Worm (Caenorhabditis elegans) whole organism, young adult: ENCODE data around the gene F25E5.8.
A peak's percentile ranks its signal among the peaks of the same experiment; 100 is the strongest.

Experiments used
- B0019.2 ChIP-seq: fragments of 200-800 bp; sonication (Bioruptor generic); conservative IDR thresholded peaks from 2 replicates; pipeline ENCODE4 v1.3.6; 2022; ENCODE audit warnings: missing genetic modification reagents, missing genetic modification characterization, missing compliant biosample characterization
- B0035.1 ChIP-seq: sonication (generic microtip); optimal IDR thresholded peaks from 2 replicates; lab custom pipeline; 2016; ENCODE audit warnings: missing genetic modification characterization, mild to moderate bottlenecking, missing compliant biosample characterization, missing genotype, missing genetic modification reagents
- F23B12.7 ChIP-seq: sonication (generic microtip); optimal IDR thresholded peaks from 2 replicates; lab custom pipeline; 2017; ENCODE audit warnings: missing genetic modification characterization, mild to moderate bottlenecking, missing compliant biosample characterization, antibody characterized with exemption, moderate library complexity; ENCODE audit not compliant: insufficient read depth
- F49E8.2 ChIP-seq: sonication (generic microtip); optimal IDR thresholded peaks from 3 replicates; lab custom pipeline; 2017; ENCODE audit warnings: missing genetic modification characterization, mild to moderate bottlenecking, missing compliant biosample characterization, antibody characterized with exemption, moderate library complexity; ENCODE audit not compliant: insufficient read depth
- F52B5.7 ChIP-seq: sonication (generic microtip); optimal IDR thresholded peaks from 2 replicates; lab custom pipeline; 2016; ENCODE audit warnings: mild to moderate bottlenecking, missing genetic modification characterization, missing compliant biosample characterization
- K12H6.12 ChIP-seq: fragments of 200-800 bp; sonication (Bioruptor generic); optimal IDR thresholded peaks from 2 replicates; lab custom pipeline; 2018; ENCODE audit warnings: mild to moderate bottlenecking, missing genetic modification characterization, missing compliant biosample characterization
- Y56A3A.18 ChIP-seq: fragments of 200-800 bp; sonication (Bioruptor generic); IDR thresholded peaks from 2 replicates; pipeline ENCODE4 v1.3.6; 2022; ENCODE audit warnings: missing genetic modification reagents, missing genetic modification characterization, missing compliant biosample characterization
- ama-1 ChIP-seq, 3 experiments: fragments of 150-350 bp in 1 of 3; sonication (generic microtip) in 2 of 3; optimal IDR thresholded peaks; 2 replicates each; lab custom pipeline; 2014 to 2018; ENCODE audit warnings: missing biosample characterization in 2 of 3, missing genetic modification characterization in 2 of 3, missing genetic modification reagents in 2 of 3
- bed-2 ChIP-seq: fragments of 200-800 bp; sonication (Bioruptor generic); IDR thresholded peaks from 2 replicates; pipeline ENCODE4 v1.3.6; 2022; ENCODE audit warnings: missing genetic modification reagents, missing genetic modification characterization, missing compliant biosample characterization
- ccch-3 ChIP-seq: fragments of 200-800 bp; sonication (Bioruptor generic); optimal IDR thresholded peaks from 2 replicates; lab custom pipeline; 2018; ENCODE audit warnings: mild to moderate bottlenecking, missing genetic modification characterization, missing compliant biosample characterization
- ceh-27 ChIP-seq: fragments of 200-800 bp; sonication (Bioruptor generic); optimal IDR thresholded peaks from 2 replicates; lab custom pipeline; 2018; ENCODE audit warnings: mild to moderate bottlenecking, missing genetic modification characterization, moderate library complexity, missing compliant biosample characterization
- ceh-40 ChIP-seq: fragments of 200-800 bp; sonication (Bioruptor generic); IDR thresholded peaks from 2 replicates; pipeline ENCODE4 v1.3.6; 2022; ENCODE audit warnings: missing genetic modification characterization, missing compliant biosample characterization
- ceh-91 ChIP-seq: fragments of 200-800 bp; sonication (Bioruptor generic); IDR thresholded peaks from 2 replicates; pipeline ENCODE4 v1.3.6; 2022; ENCODE audit warnings: missing genetic modification reagents, missing genetic modification characterization, missing compliant biosample characterization
- egl-44 ChIP-seq: fragments of 200-800 bp; sonication (Bioruptor generic); IDR thresholded peaks from 2 replicates; pipeline ENCODE4 v1.3.6; 2022; ENCODE audit warnings: missing genetic modification reagents, missing genetic modification characterization, missing compliant biosample characterization
- egrh-3 ChIP-seq: fragments of 200-800 bp; sonication (Bioruptor generic); IDR thresholded peaks from 2 replicates; pipeline ENCODE4 v1.3.6; 2022; ENCODE audit warnings: missing genetic modification reagents, missing genetic modification characterization, missing compliant biosample characterization
- ets-4 ChIP-seq: fragments of 200-800 bp; sonication (Bioruptor generic); optimal IDR thresholded peaks from 2 replicates; lab custom pipeline; 2018; ENCODE audit warnings: mild to moderate bottlenecking, missing genetic modification characterization, missing compliant biosample characterization
- gei-17 ChIP-seq: fragments of 200-800 bp; sonication (Bioruptor generic); optimal IDR thresholded peaks from 2 replicates; lab custom pipeline; 2018; ENCODE audit warnings: mild to moderate bottlenecking, missing genetic modification characterization, missing compliant biosample characterization
- hlh-26 ChIP-seq: fragments of 200-800 bp; sonication (Bioruptor generic); conservative IDR thresholded peaks from 2 replicates; pipeline ENCODE4 v1.3.6; 2022; ENCODE audit warnings: missing genetic modification reagents, missing genetic modification characterization, missing compliant biosample characterization
- hrde-1 ChIP-seq: sonication (generic microtip); optimal IDR thresholded peaks from 2 replicates; lab custom pipeline; 2016; ENCODE audit warnings: missing genetic modification characterization, mild to moderate bottlenecking, missing compliant biosample characterization, moderate library complexity, missing genotype, missing genetic modification reagents, borderline replicate concordance
- let-526 ChIP-seq: fragments of 200-800 bp; sonication (Bioruptor generic); IDR thresholded peaks from 2 replicates; pipeline ENCODE4 v1.3.6; 2022; ENCODE audit warnings: missing genetic modification reagents, missing genetic modification characterization, missing compliant biosample characterization
- lin-26 ChIP-seq: fragments of 200-800 bp; sonication (Bioruptor generic); IDR thresholded peaks from 2 replicates; pipeline ENCODE4 v1.3.6; 2022; ENCODE audit warnings: missing genetic modification reagents, missing genetic modification characterization, missing compliant biosample characterization
- lin-35 ChIP-seq, 3 experiments: fragments of 150-350 bp in 2 of 3; sonication (generic microtip) in 1 of 3; optimal IDR thresholded peaks; 2 replicates each; lab custom pipeline; 2014 to 2018; ENCODE audit warnings: missing biosample characterization in 3 of 3, missing genetic modification characterization in 3 of 3, missing genetic modification reagents in 3 of 3
- madf-10 ChIP-seq: sonication (generic microtip); optimal IDR thresholded peaks from 2 replicates; lab custom pipeline; 2016; ENCODE audit warnings: mild to moderate bottlenecking, missing genetic modification characterization, missing compliant biosample characterization
- mel-28 ChIP-seq: sonication (generic microtip); optimal IDR thresholded peaks from 2 replicates; lab custom pipeline; 2016; ENCODE audit warnings: borderline replicate concordance, mild to moderate bottlenecking, missing genetic modification characterization, missing compliant biosample characterization
- mxl-1 ChIP-seq: sonication (generic microtip); optimal IDR thresholded peaks from 2 replicates; lab custom pipeline; 2016; ENCODE audit warnings: missing genetic modification characterization, missing compliant biosample characterization
- nfyb-1 ChIP-seq: fragments of 200-800 bp; sonication (Bioruptor generic); IDR thresholded peaks from 2 replicates; pipeline ENCODE4 v1.3.6; 2022; ENCODE audit warnings: missing genetic modification reagents, missing genetic modification characterization, missing compliant biosample characterization
- pbrm-1 ChIP-seq: fragments of 200-800 bp; sonication (Bioruptor generic); IDR thresholded peaks from 2 replicates; pipeline ENCODE4 v1.3.6; 2022; ENCODE audit warnings: missing genetic modification reagents, missing genetic modification characterization, missing compliant biosample characterization
- snpc-3.4 ChIP-seq: sonication (generic microtip); optimal IDR thresholded peaks from 2 replicates; lab custom pipeline; 2017; ENCODE audit warnings: missing genetic modification characterization, mild to moderate bottlenecking, missing compliant biosample characterization, antibody characterized with exemption, moderate library complexity, missing genotype, missing genetic modification reagents
- somi-1 ChIP-seq: fragments of 200-800 bp; sonication (Bioruptor generic); optimal IDR thresholded peaks from 2 replicates; lab custom pipeline; 2018; ENCODE audit warnings: mild to moderate bottlenecking, missing genetic modification characterization, missing compliant biosample characterization
- unc-130 ChIP-seq: sonication (generic microtip); optimal IDR thresholded peaks from 2 replicates; lab custom pipeline; 2016; ENCODE audit warnings: missing genetic modification reagents, missing genetic modification characterization, missing compliant biosample characterization
- ztf-18 ChIP-seq: sonication (generic microtip); optimal IDR thresholded peaks from 2 replicates; lab custom pipeline; 2016; ENCODE audit warnings: missing genotype, mild to moderate bottlenecking, missing genetic modification characterization, missing compliant biosample characterization
- ztf-22 ChIP-seq: fragments of 200-800 bp; sonication (Bioruptor generic); optimal IDR thresholded peaks from 2 replicates; lab custom pipeline; 2018; ENCODE audit warnings: mild to moderate bottlenecking, missing genetic modification characterization, moderate library complexity, missing compliant biosample characterization

Gene F25E5.8

ce11 chrV:7435376-7436204, at the start of gene F25E5.8, which contains the start of gene ddo-2:
Gene F25E5.8, plus strand, starts transcription at chrV:7435930.
Gene ddo-2, minus strand, starts transcription at chrV:7435705.
- TF ChIP-seq lin-26 (0 out of 2 replicates have a peak, but pooled peaks have one; percentile 18), snpc-3.4 (no peak), ama-1 (optimal IDR thresholded peaks at IDR 0.05; lab: Kevin White, UChicago) (peak; percentile 71), ama-1 (GFP tag; optimal IDR thresholded peaks at IDR 0.05; lab: Kevin White, UChicago) (no peak), nfyb-1 (GFP tag; lab: Robert Waterston, UW) (0 out of 2 replicates have a peak, but pooled peaks have one; percentile 15), bed-2 (GFP tag; lab: Robert Waterston, UW) (no peak)

- no peak for TF ChIP-seq let-526 (GFP tag; lab: Robert Waterston, UW)
- TF ChIP-seq lin-35 (GFP tag; optimal IDR thresholded peaks at IDR 0.05; lab: Kevin White, UChicago), result no peak
- no peak for TF ChIP-seq ets-4
- no peak for TF ChIP-seq hrde-1
- no peak for TF ChIP-seq madf-10 (tag; lab: Kevin White, UChicago)
- TF ChIP-seq unc-130 (GFP tag; lab: Kevin White, UChicago), result no peak
- TF ChIP-seq ceh-27 (GFP tag; lab: Kevin White, UChicago), result no peak
- no peak for TF ChIP-seq K12H6.12 (tag; lab: Kevin White, UChicago)
- no peak for TF ChIP-seq egrh-3 (GFP tag; lab: Robert Waterston, UW)
- no peak for TF ChIP-seq ccch-3 (GFP tag; lab: Kevin White, UChicago)
- no peak for TF ChIP-seq gei-17 (GFP tag; lab: Kevin White, UChicago)
- TF ChIP-seq hlh-26 (GFP tag; lab: Robert Waterston, UW), result no peak
- TF ChIP-seq, all 124 proteins: peak for 0
These were observed 49.6 kb upstream of the F25E5.8 start, which contains the start of gene srp-6 for ce11 chrV:7386052-7386573. Gene srp-6, minus strand, starts transcription at chrV:7386102.

- TF ChIP-seq Y56A3A.18 (GFP tag; lab: Robert Waterston, UW), result no peak
- no peak for TF ChIP-seq ztf-22
- TF ChIP-seq F23B12.7 (tag; lab: Kevin White, UChicago), result no peak
- no peak for TF ChIP-seq F52B5.7 (tag; lab: Kevin White, UChicago)
- TF ChIP-seq ztf-18 (tag; lab: Kevin White, UChicago), result no peak
- no peak for TF ChIP-seq mxl-1 (tag; lab: Kevin White, UChicago)
- no peak for TF ChIP-seq F49E8.2
- no peak for TF ChIP-seq mel-28 (tag; lab: Kevin White, UChicago)
- no peak for TF ChIP-seq somi-1 (GFP tag; lab: Kevin White, UChicago)
- no peak for TF ChIP-seq lin-35 (GFP tag; optimal IDR thresholded peaks at IDR 0.05; lab: Kevin White, UChicago)
- TF ChIP-seq pbrm-1, result no peak
- no peak for TF ChIP-seq egl-44
- TF ChIP-seq B0019.2, result no peak
- no peak for TF ChIP-seq ceh-40 (GFP tag; lab: Robert Waterston, UW)
- no peak for TF ChIP-seq B0035.1
- TF ChIP-seq ceh-91 (GFP tag; lab: Robert Waterston, UW), result no peak
- TF ChIP-seq lin-26, result no peak
- TF ChIP-seq, all 124 proteins: peak for 0
These were observed 48.0 kb upstream of the F25E5.8 start, which contains the start of gene C02H6.3 for ce11 chrV:7387755-7388154. Gene C02H6.3, minus strand, starts transcription at chrV:7387855.
